Worm (Caenorhabditis elegans) whole organism, young adult: ENCODE measurements around the gene sut-1.
A peak's percentile ranks its signal among the peaks of the same experiment; 100 is the strongest.

Experiments used
- B0035.1 ChIP-seq: sonication (generic microtip); optimal IDR thresholded peaks from 2 replicates; lab custom pipeline; 2016; ENCODE audit warnings: missing genetic modification characterization, mild to moderate bottlenecking, missing compliant biosample characterization, missing genotype, missing genetic modification reagents
- F10E7.11 ChIP-seq: sonication (generic microtip); optimal IDR thresholded peaks from 2 replicates; lab custom pipeline; 2017; ENCODE audit warnings: mild to moderate bottlenecking, missing genetic modification characterization, moderate library complexity, missing compliant biosample characterization
- F37B4.10 ChIP-seq: fragments of 200-800 bp; sonication (Bioruptor generic); IDR thresholded peaks from 2 replicates; pipeline ENCODE4 v1.3.6; 2022; ENCODE audit warnings: missing genetic modification characterization, missing compliant biosample characterization
- F55B11.4 ChIP-seq: sonication (generic microtip); optimal IDR thresholded peaks from 2 replicates; lab custom pipeline; 2016; ENCODE audit warnings: missing compliant biosample characterization, missing genetic modification characterization, borderline replicate concordance; ENCODE audit not compliant: insufficient read depth
- F57C9.4 ChIP-seq: sonication (generic microtip); optimal IDR thresholded peaks from 2 replicates; lab custom pipeline; 2017; ENCODE audit warnings: mild to moderate bottlenecking, missing genetic modification characterization, missing compliant biosample characterization
- K12H6.12 ChIP-seq: fragments of 200-800 bp; sonication (Bioruptor generic); optimal IDR thresholded peaks from 2 replicates; lab custom pipeline; 2018; ENCODE audit warnings: mild to moderate bottlenecking, missing genetic modification characterization, missing compliant biosample characterization
- T26A5.8 ChIP-seq: sonication (generic microtip); optimal IDR thresholded peaks from 2 replicates; lab custom pipeline; 2016; ENCODE audit warnings: missing genetic modification characterization, missing compliant biosample characterization
- Y79H2A.3 ChIP-seq: fragments of 200-800 bp; sonication (Bioruptor generic); conservative IDR thresholded peaks from 2 replicates; pipeline ENCODE4 v1.3.6; 2022; ENCODE audit warnings: missing genetic modification reagents, missing genetic modification characterization, missing compliant biosample characterization
- athp-1 ChIP-seq: sonication (generic microtip); optimal IDR thresholded peaks from 2 replicates; lab custom pipeline; 2017; ENCODE audit warnings: mild to moderate bottlenecking, missing genetic modification characterization, missing compliant biosample characterization
- attf-3 ChIP-seq: fragments of 200-800 bp; sonication (Bioruptor generic); conservative IDR thresholded peaks from 2 replicates; pipeline ENCODE4 v1.3.6; 2022; ENCODE audit warnings: missing genetic modification reagents, missing genetic modification characterization, missing compliant biosample characterization
- attf-5 ChIP-seq: fragments of 200-800 bp; sonication (Bioruptor generic); optimal IDR thresholded peaks from 2 replicates; lab custom pipeline; 2018; ENCODE audit warnings: mild to moderate bottlenecking, missing genetic modification characterization, missing compliant biosample characterization
- bed-1 ChIP-seq: fragments of 200-800 bp; sonication (Bioruptor generic); IDR thresholded peaks from 2 replicates; pipeline ENCODE4 v1.3.6; 2022; ENCODE audit warnings: missing genetic modification reagents, missing genetic modification characterization, missing compliant biosample characterization
- ceh-100 ChIP-seq: fragments of 200-800 bp; sonication (Bioruptor generic); IDR thresholded peaks from 2 replicates; pipeline ENCODE4 v1.3.6; 2022; ENCODE audit warnings: missing genetic modification reagents, missing genetic modification characterization, missing compliant biosample characterization
- ceh-40 ChIP-seq: fragments of 200-800 bp; sonication (Bioruptor generic); IDR thresholded peaks from 2 replicates; pipeline ENCODE4 v1.3.6; 2022; ENCODE audit warnings: missing genetic modification characterization, missing compliant biosample characterization
- ceh-58 ChIP-seq: fragments of 200-800 bp; sonication (Bioruptor generic); IDR thresholded peaks from 2 replicates; pipeline ENCODE4 v1.3.6; 2022; ENCODE audit warnings: missing genetic modification characterization, missing compliant biosample characterization
- chd-7 ChIP-seq: sonication (generic microtip); optimal IDR thresholded peaks from 2 replicates; lab custom pipeline; 2016; ENCODE audit warnings: mild to moderate bottlenecking, missing genetic modification characterization, moderate library complexity, missing compliant biosample characterization
- dpff-1 ChIP-seq: sonication (generic microtip); optimal IDR thresholded peaks from 2 replicates; lab custom pipeline; 2017; ENCODE audit warnings: mild to moderate bottlenecking, missing genetic modification characterization, missing compliant biosample characterization
- efl-1 ChIP-seq: fragments of 150-350 bp; optimal IDR thresholded peaks from 2 replicates; lab custom pipeline; 2014; ENCODE audit warnings: missing biosample characterization, missing genetic modification reagents, missing genetic modification characterization
- egl-44 ChIP-seq: fragments of 200-800 bp; sonication (Bioruptor generic); IDR thresholded peaks from 2 replicates; pipeline ENCODE4 v1.3.6; 2022; ENCODE audit warnings: missing genetic modification reagents, missing genetic modification characterization, missing compliant biosample characterization
- ets-4 ChIP-seq: fragments of 200-800 bp; sonication (Bioruptor generic); optimal IDR thresholded peaks from 2 replicates; lab custom pipeline; 2018; ENCODE audit warnings: mild to moderate bottlenecking, missing genetic modification characterization, missing compliant biosample characterization
- hlh-26 ChIP-seq: fragments of 200-800 bp; sonication (Bioruptor generic); conservative IDR thresholded peaks from 2 replicates; pipeline ENCODE4 v1.3.6; 2022; ENCODE audit warnings: missing genetic modification reagents, missing genetic modification characterization, missing compliant biosample characterization
- hrde-1 ChIP-seq: sonication (generic microtip); optimal IDR thresholded peaks from 2 replicates; lab custom pipeline; 2016; ENCODE audit warnings: missing genetic modification characterization, mild to moderate bottlenecking, missing compliant biosample characterization, moderate library complexity, missing genotype, missing genetic modification reagents, borderline replicate concordance
- hsf-1 ChIP-seq: fragments of 200-800 bp; sonication (Bioruptor generic); IDR thresholded peaks from 2 replicates; pipeline ENCODE4 v1.3.6; 2022; ENCODE audit warnings: missing genetic modification reagents, missing genetic modification characterization, missing compliant biosample characterization
- lag-1 ChIP-seq: fragments of 200-800 bp; sonication (Bioruptor generic); IDR thresholded peaks from 2 replicates; pipeline ENCODE4 v1.3.6; 2022; ENCODE audit warnings: missing genetic modification reagents, missing genetic modification characterization, missing compliant biosample characterization
- lin-40 ChIP-seq: sonication (generic microtip); optimal IDR thresholded peaks from 2 replicates; lab custom pipeline; 2016; ENCODE audit warnings: missing genetic modification characterization, mild to moderate bottlenecking, missing compliant biosample characterization, missing genotype, missing genetic modification reagents
- lir-1 ChIP-seq: fragments of 200-800 bp; sonication (Bioruptor generic); conservative IDR thresholded peaks from 2 replicates; pipeline ENCODE4 v1.3.6; 2022; ENCODE audit warnings: missing genetic modification reagents, missing genetic modification characterization, missing compliant biosample characterization
- madf-10 ChIP-seq: sonication (generic microtip); optimal IDR thresholded peaks from 2 replicates; lab custom pipeline; 2016; ENCODE audit warnings: mild to moderate bottlenecking, missing genetic modification characterization, missing compliant biosample characterization
- mcd-1 ChIP-seq: fragments of 200-800 bp; sonication (Bioruptor generic); IDR thresholded peaks from 2 replicates; pipeline ENCODE4 v1.3.6; 2022; ENCODE audit warnings: missing genetic modification reagents, missing genetic modification characterization, missing compliant biosample characterization
- nfyb-1 ChIP-seq: fragments of 200-800 bp; sonication (Bioruptor generic); IDR thresholded peaks from 2 replicates; pipeline ENCODE4 v1.3.6; 2022; ENCODE audit warnings: missing genetic modification reagents, missing genetic modification characterization, missing compliant biosample characterization
- nhr-80 ChIP-seq: sonication (generic microtip); optimal IDR thresholded peaks from 2 replicates; lab custom pipeline; 2016; ENCODE audit warnings: missing genetic modification characterization, missing compliant biosample characterization
- nhr-90 ChIP-seq: sonication (generic microtip); optimal IDR thresholded peaks from 2 replicates; lab custom pipeline; 2016; ENCODE audit warnings: missing genotype, mild to moderate bottlenecking, missing genetic modification characterization, missing compliant biosample characterization
- pbrm-1 ChIP-seq: fragments of 200-800 bp; sonication (Bioruptor generic); IDR thresholded peaks from 2 replicates; pipeline ENCODE4 v1.3.6; 2022; ENCODE audit warnings: missing genetic modification reagents, missing genetic modification characterization, missing compliant biosample characterization
- pha-4 ChIP-seq: fragments of 150-350 bp; sonication (generic microtip); optimal IDR thresholded peaks from 2 replicates; lab custom pipeline; 2014; ENCODE audit warnings: missing biosample characterization, missing genetic modification reagents, missing genetic modification characterization
- rec-8 ChIP-seq, 2 experiments: sonication (generic microtip); optimal IDR thresholded peaks; 2 replicates each; lab custom pipeline; 2016; ENCODE audit warnings: mild to moderate bottlenecking in 2 of 2, missing genetic modification characterization in 2 of 2, missing genetic modification reagents in 2 of 2, missing genotype in 2 of 2, missing biosample characterization in 1 of 2, missing compliant biosample characterization in 1 of 2, moderate library complexity in 1 of 2
- repo-1 ChIP-seq: sonication (generic microtip); optimal IDR thresholded peaks from 2 replicates; lab custom pipeline; 2017; ENCODE audit warnings: mild to moderate bottlenecking, missing genetic modification characterization, missing compliant biosample characterization
- rpc-1 ChIP-seq, 2 experiments: fragments of 150-350 bp in 1 of 2; sonication (generic microtip) in 1 of 2; optimal IDR thresholded peaks; 2 replicates each; lab custom pipeline; 2014 to 2018; ENCODE audit warnings: missing biosample characterization in 1 of 2, missing genetic modification characterization in 1 of 2, missing genetic modification reagents in 1 of 2, missing genotype in 1 of 2
- somi-1 ChIP-seq: fragments of 200-800 bp; sonication (Bioruptor generic); optimal IDR thresholded peaks from 2 replicates; lab custom pipeline; 2018; ENCODE audit warnings: mild to moderate bottlenecking, missing genetic modification characterization, missing compliant biosample characterization
- tbp1 ChIP-seq: fragments of 200-800 bp; sonication (Bioruptor generic); optimal IDR thresholded peaks from 2 replicates; lab custom pipeline; 2018; ENCODE audit warnings: mild to moderate bottlenecking, missing genetic modification characterization, missing compliant biosample characterization
- tbx-9 ChIP-seq: sonication (generic microtip); optimal IDR thresholded peaks from 2 replicates; lab custom pipeline; 2016; ENCODE audit warnings: borderline replicate concordance, missing genetic modification characterization, inconsistent platforms, missing compliant biosample characterization
- xnd-1 ChIP-seq: sonication (generic microtip); optimal IDR thresholded peaks from 2 replicates; lab custom pipeline; 2016; ENCODE audit warnings: missing genotype, missing genetic modification reagents, missing genetic modification characterization, missing compliant biosample characterization
- ztf-18 ChIP-seq: sonication (generic microtip); optimal IDR thresholded peaks from 2 replicates; lab custom pipeline; 2016; ENCODE audit warnings: missing genotype, mild to moderate bottlenecking, missing genetic modification characterization, missing compliant biosample characterization

sut-1 gene

ce11 chrII:1102209-1102608 is 20.9 kb downstream of the sut-1 start:
- TF ChIP-seq dpff-1 (tag; lab: Kevin White, UChicago), result no peak
- peak; percentile 66 for TF ChIP-seq tbp1
- peak; percentile 12 for TF ChIP-seq rpc-1 (optimal IDR thresholded peaks at IDR 0.05; lab: Kevin White, UChicago)
- TF ChIP-seq rpc-1 (tag; optimal IDR thresholded peaks at IDR 0.05; lab: Kevin White, UChicago), result peak; percentile 55
- TF ChIP-seq Y79H2A.3 (GFP tag; lab: Robert Waterston, UW), result no peak
- no peak for TF ChIP-seq F55B11.4 (tag; lab: Kevin White, UChicago)

- TF ChIP-seq ets-4 (peak; percentile 0), nhr-80 (tag; lab: Kevin White, UChicago) (peak; percentile 47), hsf-1 (no peak), pha-4 (no peak), efl-1 (GFP tag; lab: Kevin White, UChicago) (no peak), nfyb-1 (no peak)
- TF ChIP-seq, all 124 proteins: peak for 2
These were observed 21.7 kb downstream of the sut-1 start for ce11 chrII:1101413-1101812.

ce11 chrII:1100719-1101118 is 22.3 kb downstream of the sut-1 start, which contains the start of gene pho-14:
pho-14 (minus strand) TSS chrII:1100819.
- no peak for TF ChIP-seq bed-1 (GFP tag; lab: Robert Waterston, UW)
- TF ChIP-seq tbx-9 (tag; lab: Kevin White, UChicago), result no peak
- TF ChIP-seq lag-1, result no peak
- no peak for TF ChIP-seq egl-44 (GFP tag; lab: Robert Waterston, UW)
- no peak for TF ChIP-seq nhr-90
- no peak for TF ChIP-seq lin-40 (tag; lab: Kevin White, UChicago)
- TF ChIP-seq B0035.1, result no peak
- no peak for TF ChIP-seq ceh-58 (GFP tag; lab: Robert Waterston, UW)
- TF ChIP-seq K12H6.12 (tag; lab: Kevin White, UChicago), result no peak
- TF ChIP-seq dpff-1 (tag; lab: Kevin White, UChicago), result no peak
- no peak for TF ChIP-seq ztf-18
- no peak for TF ChIP-seq ceh-40 (GFP tag; lab: Robert Waterston, UW)
- TF ChIP-seq xnd-1 (tag; lab: Kevin White, UChicago), result no peak
- TF ChIP-seq nfyb-1, result no peak
- TF ChIP-seq T26A5.8 (tag; lab: Kevin White, UChicago), result no peak
- no peak for TF ChIP-seq ceh-100 (GFP tag; lab: Robert Waterston, UW)
- TF ChIP-seq hrde-1, result no peak
- TF ChIP-seq hlh-26, result no peak
- TF ChIP-seq rec-8 (tag; optimal IDR thresholded peaks at IDR 0.05; lab: Kevin White, UChicago), result no peak

ce11 chrII:1091706-1092105 is 31.4 kb downstream of the sut-1 start, which contains the start of gene snf-3:
snf-3 (plus strand) TSS chrII:1092006.
- no peak for TF ChIP-seq nfyb-1
- TF ChIP-seq attf-3 (GFP tag; lab: Robert Waterston, UW), result no peak
- no peak for TF ChIP-seq attf-5 (GFP tag; lab: Kevin White, UChicago)
- TF ChIP-seq lir-1 (GFP tag; lab: Robert Waterston, UW), result no peak
- no peak for TF ChIP-seq pbrm-1 (GFP tag; lab: Robert Waterston, UW)
- no peak for TF ChIP-seq chd-7 (tag; lab: Kevin White, UChicago)
- no peak for TF ChIP-seq efl-1 (GFP tag; lab: Kevin White, UChicago)
- no peak for TF ChIP-seq athp-1 (tag; lab: Kevin White, UChicago)
- TF ChIP-seq mcd-1, result no peak
- no peak for TF ChIP-seq F10E7.11 (tag; lab: Kevin White, UChicago)
- no peak for TF ChIP-seq F37B4.10 (GFP tag; lab: Robert Waterston, UW)
- no peak for TF ChIP-seq somi-1 (GFP tag; lab: Kevin White, UChicago)
- no peak for TF ChIP-seq Y79H2A.3 (GFP tag; lab: Robert Waterston, UW)
- TF ChIP-seq repo-1 (tag; lab: Kevin White, UChicago), result no peak
- no peak for TF ChIP-seq madf-10 (tag; lab: Kevin White, UChicago)
- no peak for TF ChIP-seq bed-1 (GFP tag; lab: Robert Waterston, UW)
- TF ChIP-seq F57C9.4 (tag; lab: Kevin White, UChicago), result no peak
